Fruit fly (Drosophila melanogaster): Measurements from ENCODE around the gene CG4768.

CG4768 gene

dm6 chrX:16793129-16793748 lies 1.3 kb downstream of the CG4768 start (continued):
- TF ChIP-seq Trl (optimal IDR thresholded peaks at IDR 0.05), result peak in 1 of 2 experiments; percentile 17
- TF ChIP-seq Trl (GFP tag; optimal IDR thresholded peaks at IDR 0.05), result no peak
- no peak for TF ChIP-seq hkb (optimal IDR thresholded peaks at IDR 0.05)
- TF ChIP-seq hkb (GFP tag; IDR thresholded peaks at IDR 0.05), result 0 out of 2 replicates have a peak, but pooled peaks have one; percentile 8
- no peak for TF ChIP-seq CG5245 (GFP tag; optimal IDR thresholded peaks at IDR 0.05)
- TF ChIP-seq CG13287 (GFP tag; IDR thresholded peaks at IDR 0.05; ENCODE audit: partially characterized antibody), result peak; percentile 9; the same call in 1 of the 2 replicates
- peak; percentile 40 for TF ChIP-seq CG17385 (GFP tag; optimal IDR thresholded peaks at IDR 0.05)
- no peak for TF ChIP-seq CG11093 (GFP tag; IDR thresholded peaks at IDR 0.05)
- no peak for TF ChIP-seq HLH3B (GFP tag; IDR thresholded peaks at IDR 0.05)
- TF ChIP-seq ERR (GFP tag; optimal IDR thresholded peaks at IDR 0.05), result no peak
- TF ChIP-seq kah (GFP tag; optimal IDR thresholded peaks at IDR 0.05), result peak; percentile 73
- 0 out of 4 replicates have a peak, but pooled peaks have one; percentile 26 for TF ChIP-seq chinmo (GFP tag; IDR thresholded peaks at IDR 0.05; ENCODE audit: partially characterized antibody)
- TF ChIP-seq CG15479 (GFP tag; optimal IDR thresholded peaks at IDR 0.05), result peak; percentile 94
- peak; percentile 53 for TF ChIP-seq CG15514 (GFP tag; optimal IDR thresholded peaks at IDR 0.05)
- TF ChIP-seq CG15696 (tag; optimal IDR thresholded peaks at IDR 0.05), result no peak
- peak; percentile 10 for TF ChIP-seq CG10543 (GFP tag; optimal IDR thresholded peaks at IDR 0.05)
- peak in 1 of 2 experiments; percentile 18 for TF ChIP-seq Eip74EF (GFP tag; optimal IDR thresholded peaks at IDR 0.05)
- peak; percentile 66 for TF ChIP-seq onecut (GFP tag; IDR thresholded peaks at IDR 0.05)
- peak; percentile 66 for TF ChIP-seq cg (GFP tag; optimal IDR thresholded peaks at IDR 0.05)
- TF ChIP-seq CG34224 (GFP tag; IDR thresholded peaks at IDR 0.05; ENCODE audit: partially characterized antibody), result 0 out of 3 replicates have a peak, but pooled peaks have one; percentile 32
- TF ChIP-seq psq (GFP tag; optimal IDR thresholded peaks at IDR 0.05), result peak; percentile 18
- peak; percentile 91 for TF ChIP-seq CG4360 (GFP tag; IDR thresholded peaks at IDR 0.05)
- peak; percentile 7 for TF ChIP-seq zen (tag; optimal IDR thresholded peaks at IDR 0.05)
- peak; percentile 41 for TF ChIP-seq sqz (GFP tag; optimal IDR thresholded peaks at IDR 0.05)
- TF ChIP-seq CG7372 (GFP tag; IDR thresholded peaks at IDR 0.05), result no peak
- no peak for TF ChIP-seq CG6765 (GFP tag; optimal IDR thresholded peaks at IDR 0.05)
- TF ChIP-seq CG34376 (GFP tag; optimal IDR thresholded peaks at IDR 0.05), result no peak
- TF ChIP-seq CG10321 (GFP tag; IDR thresholded peaks at IDR 0.05), result peak; percentile 74
- TF ChIP-seq fru (optimal IDR thresholded peaks at IDR 0.05), result no peak

dm6 chrX:16798166-16798565 lies 6.2 kb downstream of the CG4768 start:
- peak; percentile 14 for TF ChIP-seq sens (GFP tag)
- TF ChIP-seq CG1832 (GFP tag; optimal IDR thresholded peaks at IDR 0.05), result peak; percentile 81
- TF ChIP-seq CTCF (GFP tag; optimal IDR thresholded peaks at IDR 0.05), result no peak
- no peak for TF ChIP-seq CG14050 (GFP tag; IDR thresholded peaks at IDR 0.05)
- TF ChIP-seq cwo (GFP tag; optimal IDR thresholded peaks at IDR 0.05), result no peak
- TF ChIP-seq CG7372 (GFP tag; IDR thresholded peaks at IDR 0.05), result no peak
- TF ChIP-seq sr (GFP tag; IDR thresholded peaks at IDR 0.05), result peak; percentile 73
- TF ChIP-seq crol (GFP tag; IDR thresholded peaks at IDR 0.05), result peak; percentile 73

dm6 chrX:16799914-16800313 lies 8.0 kb downstream of the CG4768 start:
- no peak for TF ChIP-seq CG16813 (GFP tag; IDR thresholded peaks at IDR 0.05; ENCODE audit: partially characterized antibody)
- no peak for TF ChIP-seq CG15073 (GFP tag; optimal IDR thresholded peaks at IDR 0.05)
- no peak for TF ChIP-seq org-1 (GFP tag; optimal IDR thresholded peaks at IDR 0.05)
- no peak for TF ChIP-seq CG17802 (tag; optimal IDR thresholded peaks at IDR 0.05)
- no peak for TF ChIP-seq CG15601 (tag; optimal IDR thresholded peaks at IDR 0.05)
- no peak for TF ChIP-seq CG10462 (GFP tag; optimal IDR thresholded peaks at IDR 0.05)
- TF ChIP-seq btn (GFP tag; optimal IDR thresholded peaks at IDR 0.05), result no peak
- TF ChIP-seq CG15514 (GFP tag; optimal IDR thresholded peaks at IDR 0.05), result no peak
- no peak for TF ChIP-seq CG17568 (GFP tag; optimal IDR thresholded peaks at IDR 0.05)
- TF ChIP-seq ara (GFP tag; IDR thresholded peaks at IDR 0.05), result no peak
- no peak for TF ChIP-seq cg (GFP tag; optimal IDR thresholded peaks at IDR 0.05)
- no peak for TF ChIP-seq Sin3A (optimal IDR thresholded peaks at IDR 0.05)
- no peak for TF ChIP-seq dpn (GFP tag; optimal IDR thresholded peaks at IDR 0.05)
- TF ChIP-seq zf30C (GFP tag; optimal IDR thresholded peaks at IDR 0.05), result peak; percentile 57
- TF ChIP-seq az2 (GFP tag; optimal IDR thresholded peaks at IDR 0.05), result no peak
- no peak for TF ChIP-seq bab2 (GFP tag; optimal IDR thresholded peaks at IDR 0.05)
- no peak for TF ChIP-seq sug (tag; optimal IDR thresholded peaks at IDR 0.05)

Measured in whole organism, embryonic.